Fruit fly (Drosophila melanogaster) whole organism, embryonic: ENCODE measurements around the gene CG3748.

Experiments
- CG10147 ChIP-seq: fragments of 200-800 bp; sonication (Bioruptor generic); optimal IDR thresholded peaks from 2 replicates; lab custom pipeline; 2019; ENCODE audit warnings: missing biosample characterization, mild to moderate bottlenecking, missing genetic modification characterization, moderate library complexity
- CG10366 ChIP-seq: fragments of 200-800 bp; sonication (Bioruptor generic); IDR thresholded peaks from 2 replicates; pipeline ENCODE4 v1.3.6; 2022; ENCODE audit warnings: missing biosample characterization, missing genetic modification characterization
- CG10959 ChIP-seq: fragments of 200-800 bp; sonication (Bioruptor generic); IDR thresholded peaks from 2 replicates; pipeline ENCODE4 v1.3.6; 2022; ENCODE audit warnings: missing biosample characterization, missing genetic modification characterization
- CG11695 ChIP-seq: fragments of 200-800 bp; sonication (Bioruptor generic); IDR thresholded peaks from 3 replicates; pipeline ENCODE4 v1.3.6; 2022; ENCODE audit warnings: missing biosample characterization, missing genetic modification characterization
- CG13123 ChIP-seq: fragments of 200-800 bp; sonication (Bioruptor generic); optimal IDR thresholded peaks from 2 replicates; lab custom pipeline; 2016; ENCODE audit warnings: missing biosample characterization, missing genetic modification characterization
- CG14050 ChIP-seq: fragments of 200-800 bp; sonication (Bioruptor generic); IDR thresholded peaks from 3 replicates; pipeline ENCODE4 v1.3.6; 2022; ENCODE audit warnings: missing biosample characterization, missing genetic modification characterization
- CG15696 ChIP-seq: fragments of 200-800 bp; sonication (Bioruptor generic); optimal IDR thresholded peaks from 2 replicates; lab custom pipeline; 2019; ENCODE audit warnings: missing biosample characterization, mild to moderate bottlenecking, missing genetic modification characterization, moderate library complexity
- CG1602 ChIP-seq: fragments of 200-800 bp; sonication (Bioruptor generic); optimal IDR thresholded peaks from 3 replicates; lab custom pipeline; 2016; ENCODE audit warnings: missing biosample characterization, missing genetic modification characterization
- CG16815 ChIP-seq: fragments of 200-800 bp; sonication (Bioruptor generic); optimal IDR thresholded peaks from 3 replicates; lab custom pipeline; 2017; ENCODE audit warnings: missing biosample characterization, mild to moderate bottlenecking, missing genetic modification characterization
- CG17385 ChIP-seq: fragments of 200-800 bp; sonication (Bioruptor generic); optimal IDR thresholded peaks from 3 replicates; lab custom pipeline; 2018; ENCODE audit warnings: missing biosample characterization, mild to moderate bottlenecking, missing genetic modification characterization
- CG18011 ChIP-seq: fragments of 200-800 bp; sonication (Bioruptor generic); optimal IDR thresholded peaks from 2 replicates; lab custom pipeline; 2017; ENCODE audit warnings: missing biosample characterization, missing genetic modification characterization, mild to moderate bottlenecking, moderate library complexity, missing genotype
- CG18619 ChIP-seq: fragments of 200-800 bp; sonication (Bioruptor generic); optimal IDR thresholded peaks from 3 replicates; lab custom pipeline; 2017; ENCODE audit warnings: missing biosample characterization, mild to moderate bottlenecking, missing genetic modification characterization
- CG2120 ChIP-seq: fragments of 200-800 bp; sonication (Bioruptor generic); optimal IDR thresholded peaks from 3 replicates; lab custom pipeline; 2016; ENCODE audit warnings: missing biosample characterization, missing genetic modification characterization
- CG30403 ChIP-seq: fragments of 200-800 bp; sonication (Bioruptor generic); optimal IDR thresholded peaks from 3 replicates; lab custom pipeline; 2016; ENCODE audit warnings: missing biosample characterization, missing genetic modification characterization
- CG31441 ChIP-seq: fragments of 200-800 bp; sonication (Bioruptor generic); IDR thresholded peaks from 2 replicates; pipeline ENCODE4 v1.3.6; 2022; ENCODE audit warnings: missing biosample characterization, missing genetic modification characterization
- CG34376 ChIP-seq: fragments of 200-800 bp; sonication (Bioruptor generic); optimal IDR thresholded peaks from 2 replicates; lab custom pipeline; 2018; ENCODE audit warnings: missing biosample characterization, mild to moderate bottlenecking, missing genetic modification characterization
- CG3847 ChIP-seq: fragments of 200-800 bp; sonication (Bioruptor generic); IDR thresholded peaks from 2 replicates; pipeline ENCODE4 v1.3.6; 2022; ENCODE audit warnings: missing biosample characterization, missing genetic modification characterization
- CG42726 ChIP-seq: fragments of 200-800 bp; sonication (Bioruptor generic); IDR thresholded peaks from 2 replicates; pipeline ENCODE4 v1.3.6; 2022; ENCODE audit warnings: missing biosample characterization, missing genetic modification characterization; ENCODE audit not compliant: partially characterized antibody
- CG4617 ChIP-seq: fragments of 200-800 bp; sonication (Bioruptor generic); optimal IDR thresholded peaks from 3 replicates; lab custom pipeline; 2016; ENCODE audit warnings: missing biosample characterization, missing genetic modification characterization, borderline replicate concordance
- CG5180 ChIP-seq: fragments of 200-800 bp; sonication (Bioruptor generic); optimal IDR thresholded peaks from 3 replicates; lab custom pipeline; 2017; ENCODE audit warnings: missing biosample characterization, missing genetic modification characterization, mild to moderate bottlenecking, moderate library complexity, missing genetic modification reagents
- CG6689 ChIP-seq: fragments of 200-800 bp; sonication (Bioruptor generic); IDR thresholded peaks from 2 replicates; pipeline ENCODE4 v1.3.6; 2022; ENCODE audit warnings: missing biosample characterization, missing genetic modification characterization
- CG7372 ChIP-seq: fragments of 200-800 bp; sonication (Bioruptor generic); IDR thresholded peaks from 2 replicates; pipeline ENCODE4 v1.3.6; 2022; ENCODE audit warnings: missing biosample characterization, missing genetic modification characterization
- CG8290 ChIP-seq, 3 experiments: fragments of 200-800 bp; sonication (Bioruptor generic); optimal IDR thresholded peaks; 2 replicates each; lab custom pipeline; 2016 to 2019; ENCODE audit warnings: missing biosample characterization in 3 of 3, missing genetic modification characterization in 3 of 3, mild to moderate bottlenecking in 2 of 3, moderate library complexity in 1 of 3
- D19A ChIP-seq: fragments of 200-800 bp; optimal IDR thresholded peaks from 3 replicates; lab custom pipeline; 2019; ENCODE audit warnings: missing biosample characterization, mild to moderate bottlenecking, missing genetic modification characterization, moderate library complexity
- Fer3 ChIP-seq: fragments of 200-800 bp; sonication (Bioruptor generic); optimal IDR thresholded peaks from 2 replicates; lab custom pipeline; 2018; ENCODE audit warnings: missing biosample characterization, mild to moderate bottlenecking, missing genetic modification characterization, moderate library complexity
- Gug ChIP-seq: fragments of 200-800 bp; sonication (Bioruptor generic); IDR thresholded peaks from 4 replicates; pipeline ENCODE4 v1.3.6; 2022; ENCODE audit warnings: missing biosample characterization, missing genetic modification characterization
- Hey ChIP-seq: fragments of 200-800 bp; sonication (Bioruptor generic); optimal IDR thresholded peaks from 3 replicates; lab custom pipeline; 2018; ENCODE audit warnings: missing biosample characterization, mild to moderate bottlenecking, missing genetic modification characterization
- Hmr ChIP-seq: fragments of 200-800 bp; sonication (Bioruptor generic); optimal IDR thresholded peaks from 3 replicates; lab custom pipeline; 2017; ENCODE audit warnings: mild to moderate bottlenecking, missing biosample characterization, missing genetic modification reagents, missing genetic modification characterization
- Hr51 ChIP-seq, 2 experiments: fragments of 200-800 bp; sonication (Bioruptor generic); optimal IDR thresholded peaks; 2 replicates in 1 of 2; 3 replicates in 1 of 2; lab custom pipeline; 2016 to 2018; ENCODE audit warnings: missing biosample characterization in 2 of 2, missing genetic modification characterization in 2 of 2, mild to moderate bottlenecking in 1 of 2, moderate library complexity in 1 of 2
- Hsf ChIP-seq: fragments of 200-800 bp; sonication (Bioruptor generic); optimal IDR thresholded peaks from 3 replicates; lab custom pipeline; 2016; ENCODE audit warnings: missing biosample characterization, missing genetic modification characterization
- Meics ChIP-seq: fragments of 200-800 bp; sonication (Bioruptor generic); optimal IDR thresholded peaks from 2 replicates; lab custom pipeline; 2017; ENCODE audit warnings: missing biosample characterization, mild to moderate bottlenecking, missing genetic modification characterization
- Oli ChIP-seq: fragments of 200-800 bp; sonication (Bioruptor generic); optimal IDR thresholded peaks from 2 replicates; lab custom pipeline; 2018; ENCODE audit warnings: missing biosample characterization, mild to moderate bottlenecking, missing genetic modification characterization, moderate library complexity
- Sox100B ChIP-seq: fragments of 200-800 bp; sonication (Bioruptor generic); optimal IDR thresholded peaks from 3 replicates; lab custom pipeline; 2018; ENCODE audit warnings: missing biosample characterization, mild to moderate bottlenecking, missing genetic modification characterization
- TFAM ChIP-seq: fragments of 200-800 bp; sonication (Bioruptor generic); optimal IDR thresholded peaks from 2 replicates; lab custom pipeline; 2017; ENCODE audit warnings: missing biosample characterization, missing genetic modification characterization, inconsistent platforms
- Tbp ChIP-seq: fragments of >200 bp; optimal IDR thresholded peaks from 2 replicates; lab custom pipeline; 2018; ENCODE audit warnings: missing biosample characterization, missing genetic modification characterization
- Xbp1 ChIP-seq: fragments of 200-800 bp; sonication (Bioruptor generic); optimal IDR thresholded peaks from 3 replicates; lab custom pipeline; 2016; ENCODE audit warnings: missing biosample characterization, mild to moderate bottlenecking, missing genetic modification characterization
- caup ChIP-seq: fragments of 200-800 bp; sonication (Bioruptor generic); optimal IDR thresholded peaks from 3 replicates; lab custom pipeline; 2017; ENCODE audit warnings: missing biosample characterization, mild to moderate bottlenecking, missing genetic modification characterization, moderate library complexity; ENCODE audit not compliant: severe bottlenecking
- chinmo ChIP-seq: fragments of 200-800 bp; sonication (Bioruptor generic); IDR thresholded peaks from 4 replicates; pipeline ENCODE4 v1.3.6; 2022; ENCODE audit warnings: missing biosample characterization, missing genetic modification characterization; ENCODE audit not compliant: partially characterized antibody
- corto ChIP-seq: fragments of 200-800 bp; sonication (Bioruptor generic); optimal IDR thresholded peaks from 2 replicates; lab custom pipeline; 2016; ENCODE audit warnings: missing biosample characterization, mild to moderate bottlenecking, missing genetic modification characterization, moderate library complexity
- gem ChIP-seq: fragments of 200-800 bp; sonication (Bioruptor generic); optimal IDR thresholded peaks from 2 replicates; lab custom pipeline; 2019; ENCODE audit warnings: missing biosample characterization, mild to moderate bottlenecking, missing genetic modification characterization, moderate library complexity
- gro ChIP-seq: fragments of 200-800 bp; sonication (Bioruptor generic); optimal IDR thresholded peaks from 2 replicates; lab custom pipeline; 2016; ENCODE audit warnings: missing biosample characterization, missing genetic modification characterization
- klu ChIP-seq: fragments of 200-800 bp; sonication (Bioruptor generic); IDR thresholded peaks from 2 replicates; pipeline ENCODE4 v1.3.6; 2022; ENCODE audit warnings: missing biosample characterization, missing genetic modification characterization
- mirr ChIP-seq: fragments of 200-800 bp; sonication (Bioruptor generic); optimal IDR thresholded peaks from 3 replicates; lab custom pipeline; 2018; ENCODE audit warnings: missing biosample characterization, mild to moderate bottlenecking, missing genetic modification characterization
- phol ChIP-seq: fragments of 200-800 bp; sonication (Bioruptor generic); optimal IDR thresholded peaks from 3 replicates; lab custom pipeline; 2018; ENCODE audit warnings: missing biosample characterization, mild to moderate bottlenecking, missing genetic modification characterization, moderate library complexity
- rib ChIP-seq: fragments of 200-800 bp; sonication (Bioruptor generic); IDR thresholded peaks from 2 replicates; pipeline ENCODE4 v1.3.6; 2022; ENCODE audit warnings: missing biosample characterization, missing genetic modification characterization
- row ChIP-seq: fragments of 200-800 bp; sonication (Bioruptor generic); IDR thresholded peaks from 3 replicates; pipeline ENCODE4 v1.3.6; 2022; ENCODE audit warnings: missing biosample characterization, missing genetic modification characterization
- sd ChIP-seq: fragments of 200-800 bp; sonication (Bioruptor generic); optimal IDR thresholded peaks from 3 replicates; lab custom pipeline; 2018; ENCODE audit warnings: missing biosample characterization, mild to moderate bottlenecking, missing genetic modification characterization, moderate library complexity
- sim ChIP-seq: fragments of 200-800 bp; sonication (Bioruptor generic); IDR thresholded peaks from 2 replicates; pipeline ENCODE4 v1.3.6; 2022; ENCODE audit warnings: missing biosample characterization, missing genetic modification characterization
- tin ChIP-seq: fragments of 200-800 bp; sonication (Bioruptor generic); optimal IDR thresholded peaks from 3 replicates; lab custom pipeline; 2016; ENCODE audit warnings: missing biosample characterization, missing genetic modification characterization

CG3748 gene

dm6 chr2L:9387240-9387672 is 44.6 kb downstream of the CG3748 start, which contains the start of gene Aldh (continued):
- TF ChIP-seq mirr (GFP tag; lab: Kevin White, UChicago) = no peak
- no peak for TF ChIP-seq tin (GFP tag; lab: Kevin White, UChicago)
- peak; percentile 17 for TF ChIP-seq CG30403
- no peak for TF ChIP-seq Hsf (GFP tag; lab: Kevin White, UChicago)
- peak; percentile 30 for TF ChIP-seq CG17385 (GFP tag; lab: Kevin White, UChicago)
- no peak for TF ChIP-seq sim (GFP tag; lab: Robert Waterston, UW)
- TF ChIP-seq CG10959 = no peak
- TF ChIP-seq corto (GFP tag; lab: Kevin White, UChicago) = no peak
- TF ChIP-seq CG5180 = no peak
- TF ChIP-seq CG10366 (GFP tag; lab: Robert Waterston, UW) = peak; percentile 40; the same call in 1 of the 2 replicates
- peak; percentile 63 for TF ChIP-seq gem (tag; lab: Kevin White, UChicago)
- TF ChIP-seq CG34376 (GFP tag; lab: Kevin White, UChicago) = no peak
- TF ChIP-seq rib (GFP tag; lab: Robert Waterston, UW) = peak; percentile 32; the same call in 1 of the 2 replicates
- peak; percentile 40 for TF ChIP-seq CG6689 (GFP tag; lab: Robert Waterston, UW)
- peak; percentile 11 for TF ChIP-seq CG1602
- no peak for TF ChIP-seq Tbp (GFP tag; lab: Kevin White, UChicago)
- no peak for TF ChIP-seq D19A (tag; lab: Kevin White, UChicago)
- no peak for TF ChIP-seq CG16815 (GFP tag; lab: Kevin White, UChicago)
- peak; percentile 76 for TF ChIP-seq row (GFP tag; lab: Robert Waterston, UW)
- TF ChIP-seq Xbp1 (GFP tag; lab: Kevin White, UChicago) = peak; percentile 17
- 0 out of 3 replicates have a peak, but pooled peaks have one; percentile 30 for TF ChIP-seq CG11695 (GFP tag; lab: Robert Waterston, UW)
- TF ChIP-seq sd (tag; lab: Kevin White, UChicago) = no peak
- no peak for TF ChIP-seq CG4617 (GFP tag; lab: Kevin White, UChicago)
- peak; percentile 54 for TF ChIP-seq Hmr
- no peak for TF ChIP-seq CG18011 (GFP tag; lab: Kevin White, UChicago)
- TF ChIP-seq CG7372 (GFP tag; lab: Robert Waterston, UW) = peak; percentile 20; the same call in 1 of the 2 replicates
- no peak for TF ChIP-seq CG15696 (tag; lab: Kevin White, UChicago)
- no peak for TF ChIP-seq TFAM (GFP tag; lab: Kevin White, UChicago)
- TF ChIP-seq chinmo = no peak
- TF ChIP-seq Hr51 (GFP tag; optimal IDR thresholded peaks at IDR 0.05; lab: Kevin White, UChicago) = peak in 1 of 2 experiments; percentile 52
- TF ChIP-seq CG13123 = no peak
- peak; percentile 50 for TF ChIP-seq CG3847 (GFP tag; lab: Robert Waterston, UW)
- peak; percentile 10 for TF ChIP-seq Fer3 (tag; lab: Kevin White, UChicago)
- no peak for TF ChIP-seq CG14050
- TF ChIP-seq Hey (tag; lab: Kevin White, UChicago) = peak; percentile 93
- TF ChIP-seq CG18619 = peak; percentile 37
- TF ChIP-seq phol = no peak
- TF ChIP-seq CG2120 (GFP tag; lab: Kevin White, UChicago) = peak; percentile 52
- no peak for TF ChIP-seq klu (GFP tag; lab: Robert Waterston, UW)
- peak; percentile 49 for TF ChIP-seq CG10147
- peak; percentile 12 for TF ChIP-seq Sox100B (GFP tag; lab: Kevin White, UChicago)
- peak; percentile 7 for TF ChIP-seq Oli (tag; lab: Kevin White, UChicago)
- TF ChIP-seq CG31441 (GFP tag; lab: Robert Waterston, UW) = 0 out of 2 replicates have a peak, but pooled peaks have one; percentile 25
- no peak for TF ChIP-seq gro
- TF ChIP-seq Gug = peak; percentile 30; the same call in 1 of the 4 replicates
- TF ChIP-seq CG8290 (GFP tag; optimal IDR thresholded peaks at IDR 0.05; lab: Kevin White, UChicago) = no peak
- TF ChIP-seq CG8290 (tag; optimal IDR thresholded peaks at IDR 0.05; lab: Kevin White, UChicago) = peak in 1 of 2 experiments; percentile 12
- TF ChIP-seq Meics (GFP tag; lab: Kevin White, UChicago) = peak; percentile 67
- no peak for TF ChIP-seq CG42726 (GFP tag; lab: Robert Waterston, UW)
- peak; percentile 46 for TF ChIP-seq caup
